Fruit fly (Drosophila melanogaster): ENCODE measurements around the gene Wdr37.

Gene Wdr37

dm6 chr3R:18447146-18447773 is 44.7 kb upstream of the Wdr37 start (continued):
- TF ChIP-seq CoRest (tag; optimal IDR thresholded peaks at IDR 0.05), result no peak
- no peak for TF ChIP-seq Fer2 (tag; optimal IDR thresholded peaks at IDR 0.05)
- peak; percentile 56; the same call in 1 of the 2 replicates for TF ChIP-seq Drgx (GFP tag; IDR thresholded peaks at IDR 0.05)
- TF ChIP-seq CG4730 (GFP tag; IDR thresholded peaks at IDR 0.05), result no peak
- TF ChIP-seq CG8388 (GFP tag; optimal IDR thresholded peaks at IDR 0.05), result no peak
- peak; percentile 97 for TF ChIP-seq Adf1 (GFP tag; IDR thresholded peaks at IDR 0.05)
- TF ChIP-seq exex (tag; optimal IDR thresholded peaks at IDR 0.05), result peak; percentile 18
- TF ChIP-seq CG16813 (GFP tag; IDR thresholded peaks at IDR 0.05; ENCODE audit: partially characterized antibody), result no peak

- TF ChIP-seq CG33213 (GFP tag; optimal IDR thresholded peaks at IDR 0.05), result no peak
- TF ChIP-seq CG10543 (GFP tag; optimal IDR thresholded peaks at IDR 0.05), result peak; percentile 60
- peak in 1 of 2 experiments; percentile 23 for TF ChIP-seq Trl (optimal IDR thresholded peaks at IDR 0.05)
- no peak for TF ChIP-seq Trl (GFP tag; optimal IDR thresholded peaks at IDR 0.05)
- peak; percentile 55 for TF ChIP-seq sug (tag; optimal IDR thresholded peaks at IDR 0.05)
- TF ChIP-seq Ets65A (GFP tag), result peak; percentile 21
- TF ChIP-seq lola (GFP tag; optimal IDR thresholded peaks at IDR 0.05), result no peak
- 0 out of 2 replicates have a peak, but pooled peaks have one; percentile 18 for TF ChIP-seq CG14441 (GFP tag; IDR thresholded peaks at IDR 0.05)
- TF ChIP-seq Pdp1 (GFP tag; optimal IDR thresholded peaks at IDR 0.05), result peak in 1 of 2 experiments; percentile 52
- TF ChIP-seq sd (tag; optimal IDR thresholded peaks at IDR 0.05), result peak; percentile 85
- TF ChIP-seq Ada2b (GFP tag; IDR thresholded peaks at IDR 0.05), result no peak
- no peak for TF ChIP-seq CG31224 (GFP tag; IDR thresholded peaks at IDR 0.05)
- TF ChIP-seq MBD-R2 (GFP tag; IDR thresholded peaks at IDR 0.05), result 0 out of 2 replicates have a peak, but pooled peaks have one; percentile 11
- TF ChIP-seq chinmo (GFP tag; IDR thresholded peaks at IDR 0.05; ENCODE audit: partially characterized antibody), result 0 out of 4 replicates have a peak, but pooled peaks have one; percentile 13
- TF ChIP-seq crol (GFP tag; IDR thresholded peaks at IDR 0.05), result peak; percentile 83
- 0 out of 2 replicates have a peak, but pooled peaks have one; percentile 23 for TF ChIP-seq CG32772 (GFP tag; IDR thresholded peaks at IDR 0.05)
- TF ChIP-seq rib (GFP tag; IDR thresholded peaks at IDR 0.05), result peak; percentile 78; the same call in 1 of the 2 replicates
- 0 out of 2 replicates have a peak, but pooled peaks have one; percentile 14 for TF ChIP-seq slbo (GFP tag; IDR thresholded peaks at IDR 0.05)
- no peak for TF ChIP-seq CG8290 (GFP tag; optimal IDR thresholded peaks at IDR 0.05)
- peak in 1 of 2 experiments; percentile 45 for TF ChIP-seq CG8290 (tag; optimal IDR thresholded peaks at IDR 0.05)
- TF ChIP-seq mirr (GFP tag; optimal IDR thresholded peaks at IDR 0.05), result peak; percentile 88
- TF ChIP-seq CG3281 (GFP tag; optimal IDR thresholded peaks at IDR 0.05), result peak; percentile 10
- TF ChIP-seq CG13894 (tag; optimal IDR thresholded peaks at IDR 0.05), result peak; percentile 34
- peak; percentile 87 for TF ChIP-seq Adf1 (GFP tag; IDR thresholded peaks at IDR 0.05)
- peak; percentile 3 for TF ChIP-seq caup (GFP tag; optimal IDR thresholded peaks at IDR 0.05; ENCODE audit: severe bottlenecking)
- no peak for TF ChIP-seq BEAF-32 (GFP tag; optimal IDR thresholded peaks at IDR 0.05)
- peak; percentile 65 for TF ChIP-seq cwo (GFP tag; optimal IDR thresholded peaks at IDR 0.05)
- TF ChIP-seq GATAe (GFP tag; conservative IDR thresholded peaks at IDR 0.05), result peak; percentile 43; the same call in 1 of the 2 replicates
- TF ChIP-seq CG3847 (GFP tag; IDR thresholded peaks at IDR 0.05), result no peak
- peak; percentile 29 for TF ChIP-seq CG12769 (tag; optimal IDR thresholded peaks at IDR 0.05)
- TF ChIP-seq sens (GFP tag), result no peak
- TF ChIP-seq her (GFP tag; optimal IDR thresholded peaks at IDR 0.05), result no peak
- peak; percentile 66 for TF ChIP-seq exex (tag; optimal IDR thresholded peaks at IDR 0.05)
- TF ChIP-seq Dbx (GFP tag; IDR thresholded peaks at IDR 0.05), result 0 out of 3 replicates have a peak, but pooled peaks have one; percentile 14
- TF ChIP-seq CG9932 (GFP tag; IDR thresholded peaks at IDR 0.05), result 0 out of 2 replicates have a peak, but pooled peaks have one; percentile 25
These were observed 42.8 kb upstream of the Wdr37 start for dm6 chr3R:18445148-18445843.
